Worm (Caenorhabditis elegans): ENCODE measurements around the gene Y32B12C.1.

The Y32B12C.1 gene

ce11 chrV:16588428-16588827, 18.0 kb upstream of the Y32B12C.1 start, which contains the start of gene srw-73:
TSS of gene srw-73 (minus strand) at chrV:16588528.
- no peak for TF ChIP-seq php-3 (GFP tag; IDR thresholded peaks at IDR 0.05)
- no peak for TF ChIP-seq D1046.2 (GFP tag; IDR thresholded peaks at IDR 0.05)
- no peak for TF ChIP-seq nhr-48 (tag; optimal IDR thresholded peaks at IDR 0.05)
- no peak for TF ChIP-seq mxl-2 (GFP tag; conservative IDR thresholded peaks at IDR 0.05)
- TF ChIP-seq lin-15B (tag; optimal IDR thresholded peaks at IDR 0.05): no peak
- no peak for TF ChIP-seq aha-1 (tag)
- no peak for TF ChIP-seq nhr-6 (tag; optimal IDR thresholded peaks at IDR 0.05)
- no peak for TF ChIP-seq ama-1 (optimal IDR thresholded peaks at IDR 0.05)
- TF ChIP-seq T26A8.4 (GFP tag; IDR thresholded peaks at IDR 0.05): no peak
- TF ChIP-seq saeg-2 (GFP tag; IDR thresholded peaks at IDR 0.05): no peak
- TF ChIP-seq tra-1 (GFP tag; IDR thresholded peaks at IDR 0.05): no peak
- no peak for TF ChIP-seq nhr-111 (GFP tag; optimal IDR thresholded peaks at IDR 0.05)
- no peak for TF ChIP-seq ceh-44 (GFP tag; IDR thresholded peaks at IDR 0.05)
- no peak for TF ChIP-seq mes-2 (tag; optimal IDR thresholded peaks at IDR 0.05; ENCODE audit: poor library complexity, severe bottlenecking)

DNA sequence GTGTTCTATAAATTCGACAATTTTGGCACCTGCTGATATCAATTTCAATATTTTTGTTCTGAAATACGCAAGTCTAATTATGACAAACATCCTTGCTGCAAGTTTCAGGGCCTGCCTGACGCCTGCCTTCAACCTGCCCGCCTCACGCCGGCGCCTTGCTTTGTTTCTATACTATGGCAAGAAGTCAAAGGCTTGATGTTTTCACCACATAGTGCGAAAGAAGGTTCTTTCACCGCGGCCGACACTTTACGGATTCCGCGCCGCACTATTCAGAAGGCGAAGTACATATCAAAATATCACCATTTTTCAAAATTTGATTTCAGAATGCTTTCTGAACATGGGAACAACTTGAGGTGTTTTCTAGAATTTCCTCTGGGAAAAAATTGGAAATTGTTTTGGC, 16.9 kb upstream of the Y32B12C.1 start:
- TF ChIP-seq snpc-1.2 (GFP tag; IDR thresholded peaks at IDR 0.05) (no peak), madf-9 (GFP tag; conservative IDR thresholded peaks at IDR 0.05) (no peak), nhr-102 (tag; optimal IDR thresholded peaks at IDR 0.05) (no peak), ctbp-1 (GFP tag; IDR thresholded peaks at IDR 0.05) (no peak), F37D6.2 (tag; optimal IDR thresholded peaks at IDR 0.05) (no peak), unc-130 (GFP tag; optimal IDR thresholded peaks at IDR 0.05) (no peak), lin-39 (tag; optimal IDR thresholded peaks at IDR 0.05) (no peak), Y48G9A.11 (GFP tag; IDR thresholded peaks at IDR 0.05) (no peak), gei-8 (GFP tag; optimal IDR thresholded peaks at IDR 0.05) (no peak), F44E2.7 (GFP tag; IDR thresholded peaks at IDR 0.05) (no peak), sdz-12 (GFP tag; optimal IDR thresholded peaks at IDR 0.05) (no peak), lin-38 (GFP tag; IDR thresholded peaks at IDR 0.05) (no peak), Y105C5A.15 (GFP tag; IDR thresholded peaks at IDR 0.05) (no peak), ceh-20 (GFP tag; IDR thresholded peaks at IDR 0.05) (no peak), daf-16 (GFP tag; optimal IDR thresholded peaks at IDR 0.05) (no peak), daf-16 (tag; optimal IDR thresholded peaks at IDR 0.05) (no peak), zag-1 (tag; optimal IDR thresholded peaks at IDR 0.05) (no peak), lim-7 (GFP tag; IDR thresholded peaks at IDR 0.05) (no peak), ama-1 (optimal IDR thresholded peaks at IDR 0.05) (no peak), dve-1 (tag; optimal IDR thresholded peaks at IDR 0.05; ENCODE audit: insufficient read depth) (no peak)

- TF ChIP-seq ceh-44 (GFP tag; IDR thresholded peaks at IDR 0.05) (peak; percentile 69; the same call in 1 of the 2 replicates), dmd-8 (GFP tag; IDR thresholded peaks at IDR 0.05) (peak; percentile 92), mxl-2 (GFP tag; conservative IDR thresholded peaks at IDR 0.05) (no peak), hlh-30 (tag; optimal IDR thresholded peaks at IDR 0.05; ENCODE audit: insufficient read depth) (peak; percentile 17), pha-4 (GFP tag; IDR thresholded peaks at IDR 0.05) (peak; percentile 89), pha-4 (tag; optimal IDR thresholded peaks at IDR 0.05) (no peak), nhr-42 (GFP tag; IDR thresholded peaks at IDR 0.05) (peak; percentile 83), zfp-2 (tag; optimal IDR thresholded peaks at IDR 0.05) (no peak), dve-1 (tag; optimal IDR thresholded peaks at IDR 0.05; ENCODE audit: insufficient read depth) (peak; percentile 83), Y5F2A.4 (GFP tag; optimal IDR thresholded peaks at IDR 0.05) (peak; percentile 66), Y48G9A.11 (GFP tag; IDR thresholded peaks at IDR 0.05) (peak; percentile 78), nhr-76 (tag; optimal IDR thresholded peaks at IDR 0.05) (no peak), attf-4 (tag; optimal IDR thresholded peaks at IDR 0.05) (no peak), unc-39 (tag; optimal IDR thresholded peaks at IDR 0.05) (no peak), hlh-11 (tag; optimal IDR thresholded peaks at IDR 0.05) (peak; percentile 81), F10B5.3 (tag; optimal IDR thresholded peaks at IDR 0.05) (peak; percentile 8), F37D6.2 (tag; optimal IDR thresholded peaks at IDR 0.05) (no peak), nhr-25 (tag; optimal IDR thresholded peaks at IDR 0.05; ENCODE audit: borderline replicate concordance, insufficient read depth) (no peak), nhr-41 (GFP tag; IDR thresholded peaks at IDR 0.05) (peak; percentile 81), madf-9 (GFP tag; conservative IDR thresholded peaks at IDR 0.05) (peak; percentile 89), set-16 (GFP tag; IDR thresholded peaks at IDR 0.05) (peak; percentile 37; the same call in 1 of the 2 replicates)
These were observed 14.2 kb upstream of the Y32B12C.1 start, which contains the start of gene srh-269 for ce11 chrV:16591992-16592798. TSS of gene srh-269 (minus strand) at chrV:16592042.

All from whole organism, L4 larva.